Worm (Caenorhabditis elegans): ENCODE results near the gene B0564.2.
A peak's percentile ranks its signal among the peaks of the same experiment; 100 is the strongest.

B0564.2 gene

ce11 chrIV:13107359-13107758 lies at the start of gene B0564.2:
Gene B0564.2 (plus strand): TSS chrIV:13107659.
- TF ChIP-seq rnt-1 (tag; optimal IDR thresholded peaks at IDR 0.05) (no peak), nfya-1 (tag; optimal IDR thresholded peaks at IDR 0.05) (no peak), ceh-18 (tag; optimal IDR thresholded peaks at IDR 0.05) (no peak), npax-4 (tag; optimal IDR thresholded peaks at IDR 0.05) (no peak), ceh-30 (tag; optimal IDR thresholded peaks at IDR 0.05) (no peak), ama-1 (optimal IDR thresholded peaks at IDR 0.05) (no peak), ceh-9 (tag; optimal IDR thresholded peaks at IDR 0.05) (no peak), zip-5 (tag; optimal IDR thresholded peaks at IDR 0.05) (no peak), che-1 (tag; optimal IDR thresholded peaks at IDR 0.05) (no peak)

ce11 chrIV:13059284-13059683 lies 48.2 kb upstream of the B0564.2 start, which contains the start of gene scl-3:
Gene scl-3 (plus strand): TSS chrIV:13059584.
- TF ChIP-seq elt-2 (tag; optimal IDR thresholded peaks at IDR 0.05) = no peak
- no peak for TF ChIP-seq ceh-22 (tag; optimal IDR thresholded peaks at IDR 0.05)
- TF ChIP-seq pha-2 (tag; optimal IDR thresholded peaks at IDR 0.05) = no peak
- no peak for TF ChIP-seq ceh-18 (tag; optimal IDR thresholded peaks at IDR 0.05)
- TF ChIP-seq ceh-14 (tag; optimal IDR thresholded peaks at IDR 0.05) = no peak

- TF ChIP-seq mec-3 (tag; optimal IDR thresholded peaks at IDR 0.05; ENCODE audit: borderline replicate concordance) (no peak), ahr-1 (tag; optimal IDR thresholded peaks at IDR 0.05) (no peak), unc-42 (tag; optimal IDR thresholded peaks at IDR 0.05) (no peak), tbx-7 (tag; optimal IDR thresholded peaks at IDR 0.05) (no peak), pat-9 (tag; optimal IDR thresholded peaks at IDR 0.05) (no peak), madf-2 (tag; optimal IDR thresholded peaks at IDR 0.05) (no peak), ceh-24 (tag; optimal IDR thresholded peaks at IDR 0.05) (no peak), hlh-8 (tag; optimal IDR thresholded peaks at IDR 0.05) (no peak), tbx-2 (tag; optimal IDR thresholded peaks at IDR 0.05) (no peak), ref-2 (tag; optimal IDR thresholded peaks at IDR 0.05) (no peak), dmd-4 (tag; optimal IDR thresholded peaks at IDR 0.05; ENCODE audit: borderline replicate concordance) (no peak), eyg-1 (tag; optimal IDR thresholded peaks at IDR 0.05) (no peak), pha-2 (tag; optimal IDR thresholded peaks at IDR 0.05) (no peak), hlh-30 (tag; optimal IDR thresholded peaks at IDR 0.05; ENCODE audit: insufficient read depth) (no peak), nhr-11 (tag; optimal IDR thresholded peaks at IDR 0.05) (no peak), nfya-1 (tag; optimal IDR thresholded peaks at IDR 0.05) (no peak)
Observed at ce11 chrIV:13063714-13064113, 43.7 kb upstream of the B0564.2 start, which contains the start of gene scl-5. Gene scl-5 (plus strand): TSS chrIV:13064014.

ce11 chrIV:13066044-13066443 lies 41.4 kb upstream of the B0564.2 start:
- TF ChIP-seq elt-4 (tag; optimal IDR thresholded peaks at IDR 0.05) (peak; percentile 37), elt-2 (tag; optimal IDR thresholded peaks at IDR 0.05) (no peak)

ce11 chrIV:13067200-13067599 lies 40.3 kb upstream of the B0564.2 start, which contains the start of gene col-131:
Gene col-131 (minus strand): TSS chrIV:13067300.
- TF ChIP-seq hlh-30 (tag; optimal IDR thresholded peaks at IDR 0.05; ENCODE audit: insufficient read depth) (no peak), hlh-6 (tag; optimal IDR thresholded peaks at IDR 0.05) (no peak), sox-2 (GFP tag; IDR thresholded peaks at IDR 0.05) (no peak), dve-1 (tag; optimal IDR thresholded peaks at IDR 0.05) (no peak), ceh-6 (GFP tag; optimal IDR thresholded peaks at IDR 0.05) (no peak), tbx-7 (tag; optimal IDR thresholded peaks at IDR 0.05) (no peak), madf-2 (tag; optimal IDR thresholded peaks at IDR 0.05) (no peak), nhr-232 (tag; optimal IDR thresholded peaks at IDR 0.05) (no peak), ceh-14 (tag; optimal IDR thresholded peaks at IDR 0.05) (no peak), ceh-9 (tag; optimal IDR thresholded peaks at IDR 0.05) (no peak), zip-5 (tag; optimal IDR thresholded peaks at IDR 0.05) (no peak), unc-3 (GFP tag; conservative IDR thresholded peaks at IDR 0.05) (no peak), unc-3 (tag; optimal IDR thresholded peaks at IDR 0.05) (no peak), unc-42 (tag; optimal IDR thresholded peaks at IDR 0.05) (no peak), Y22D7AL.16 (tag; optimal IDR thresholded peaks at IDR 0.05) (no peak), rnt-1 (tag; optimal IDR thresholded peaks at IDR 0.05) (no peak), ceh-18 (tag; optimal IDR thresholded peaks at IDR 0.05) (no peak), tbx-2 (tag; optimal IDR thresholded peaks at IDR 0.05) (no peak), hlh-8 (tag; optimal IDR thresholded peaks at IDR 0.05) (no peak)
